Worm (Caenorhabditis elegans): ENCODE measurements around the gene C13A2.5.

C13A2.5 gene

ce11 chrV:7255095-7255494 is 20.5 kb upstream of the C13A2.5 start, which contains the start of gene C05C8.8:
Gene C05C8.8 (minus strand): TSS chrV:7255195.
- no peak for TF ChIP-seq med-1 (GFP tag; optimal IDR thresholded peaks at IDR 0.05; ENCODE audit: insufficient read depth)
- no peak for TF ChIP-seq T22C8.4 (GFP tag; IDR thresholded peaks at IDR 0.05)
- no peak for TF ChIP-seq flt-1 (GFP tag; IDR thresholded peaks at IDR 0.05)
- TF ChIP-seq ref-1 (GFP tag; conservative IDR thresholded peaks at IDR 0.05), result no peak
- TF ChIP-seq ztf-23 (GFP tag; IDR thresholded peaks at IDR 0.05), result no peak
- no peak for TF ChIP-seq cog-1 (tag; optimal IDR thresholded peaks at IDR 0.05)
- no peak for TF ChIP-seq tab-1 (GFP tag; IDR thresholded peaks at IDR 0.05)
- TF ChIP-seq ztf-29 (GFP tag; IDR thresholded peaks at IDR 0.05), result no peak
- no peak for TF ChIP-seq klf-2 (GFP tag; conservative IDR thresholded peaks at IDR 0.05)

- TF ChIP-seq tab-1 (GFP tag; IDR thresholded peaks at IDR 0.05) (no peak), flt-1 (GFP tag; IDR thresholded peaks at IDR 0.05) (no peak), ztf-29 (GFP tag; IDR thresholded peaks at IDR 0.05) (no peak), ref-1 (GFP tag; conservative IDR thresholded peaks at IDR 0.05) (no peak), klf-2 (GFP tag; conservative IDR thresholded peaks at IDR 0.05) (no peak), med-1 (GFP tag; optimal IDR thresholded peaks at IDR 0.05; ENCODE audit: insufficient read depth) (no peak), ztf-23 (GFP tag; IDR thresholded peaks at IDR 0.05) (no peak), cog-1 (tag; optimal IDR thresholded peaks at IDR 0.05) (no peak), T22C8.4 (GFP tag; IDR thresholded peaks at IDR 0.05) (no peak)
Observed at ce11 chrV:7258965-7259364, 16.6 kb upstream of the C13A2.5 start, which contains the start of gene C13A2.12. Gene C13A2.12 (plus strand): TSS chrV:7259265.

- TF ChIP-seq tab-1 (GFP tag; IDR thresholded peaks at IDR 0.05), result no peak
- no peak for TF ChIP-seq med-1 (GFP tag; optimal IDR thresholded peaks at IDR 0.05; ENCODE audit: insufficient read depth)
Observed at ce11 chrV:7264042-7264441, 11.5 kb upstream of the C13A2.5 start, which contains the start of gene C13A2.9. Gene C13A2.9 (minus strand): TSS chrV:7264142.

ce11 chrV:7266021-7266420 is 9.6 kb upstream of the C13A2.5 start, which contains the start of gene C13A2.7:
Gene C13A2.7 (plus strand): TSS chrV:7266321.
- no peak for TF ChIP-seq med-1 (GFP tag; optimal IDR thresholded peaks at IDR 0.05; ENCODE audit: insufficient read depth)
- no peak for TF ChIP-seq ztf-29 (GFP tag; IDR thresholded peaks at IDR 0.05)
- TF ChIP-seq flt-1 (GFP tag; IDR thresholded peaks at IDR 0.05), result no peak
- no peak for TF ChIP-seq T22C8.4 (GFP tag; IDR thresholded peaks at IDR 0.05)
- TF ChIP-seq ref-1 (GFP tag; conservative IDR thresholded peaks at IDR 0.05), result no peak
- TF ChIP-seq ztf-23 (GFP tag; IDR thresholded peaks at IDR 0.05), result no peak
- TF ChIP-seq cog-1 (tag; optimal IDR thresholded peaks at IDR 0.05), result no peak

- TF ChIP-seq tab-1 (GFP tag; IDR thresholded peaks at IDR 0.05) (no peak), T22C8.4 (GFP tag; IDR thresholded peaks at IDR 0.05) (no peak), ref-1 (GFP tag; conservative IDR thresholded peaks at IDR 0.05) (no peak), ztf-29 (GFP tag; IDR thresholded peaks at IDR 0.05) (no peak), cog-1 (tag; optimal IDR thresholded peaks at IDR 0.05) (no peak), ztf-23 (GFP tag; IDR thresholded peaks at IDR 0.05) (no peak), klf-2 (GFP tag; conservative IDR thresholded peaks at IDR 0.05) (no peak), med-1 (GFP tag; optimal IDR thresholded peaks at IDR 0.05; ENCODE audit: insufficient read depth) (no peak), flt-1 (GFP tag; IDR thresholded peaks at IDR 0.05) (no peak)
Observed at ce11 chrV:7269399-7269798, 6.2 kb upstream of the C13A2.5 start, which contains the start of gene C13A2.6. Gene C13A2.6 (plus strand): TSS chrV:7269699.

ce11 chrV:7274992-7275391 is 599 bp upstream of the C13A2.5 start, which contains the start of gene C13A2.10:
Gene C13A2.10 (minus strand): TSS chrV:7275092.
- TF ChIP-seq ref-1 (GFP tag; conservative IDR thresholded peaks at IDR 0.05), result no peak
- no peak for TF ChIP-seq flt-1 (GFP tag; IDR thresholded peaks at IDR 0.05)
- TF ChIP-seq ztf-23 (GFP tag; IDR thresholded peaks at IDR 0.05), result no peak
- TF ChIP-seq tab-1 (GFP tag; IDR thresholded peaks at IDR 0.05), result no peak
- no peak for TF ChIP-seq ztf-29 (GFP tag; IDR thresholded peaks at IDR 0.05)
- TF ChIP-seq cog-1 (tag; optimal IDR thresholded peaks at IDR 0.05), result no peak
- no peak for TF ChIP-seq klf-2 (GFP tag; conservative IDR thresholded peaks at IDR 0.05)
- no peak for TF ChIP-seq T22C8.4 (GFP tag; IDR thresholded peaks at IDR 0.05)
- TF ChIP-seq med-1 (GFP tag; optimal IDR thresholded peaks at IDR 0.05; ENCODE audit: insufficient read depth), result no peak

- TF ChIP-seq tab-1 (GFP tag; IDR thresholded peaks at IDR 0.05) (no peak), klf-2 (GFP tag; conservative IDR thresholded peaks at IDR 0.05) (no peak), ref-1 (GFP tag; conservative IDR thresholded peaks at IDR 0.05) (no peak), med-1 (GFP tag; optimal IDR thresholded peaks at IDR 0.05; ENCODE audit: insufficient read depth) (no peak), flt-1 (GFP tag; IDR thresholded peaks at IDR 0.05) (no peak), T22C8.4 (GFP tag; IDR thresholded peaks at IDR 0.05) (no peak), ztf-23 (GFP tag; IDR thresholded peaks at IDR 0.05) (no peak), ztf-29 (GFP tag; IDR thresholded peaks at IDR 0.05) (no peak), cog-1 (tag; optimal IDR thresholded peaks at IDR 0.05) (no peak)
Observed at ce11 chrV:7279090-7279489, 3.5 kb downstream of the C13A2.5 start, which contains the start of gene C13A2.4. Gene C13A2.4 (plus strand): TSS chrV:7279390.

- TF ChIP-seq flt-1 (GFP tag; IDR thresholded peaks at IDR 0.05) (no peak), ztf-29 (GFP tag; IDR thresholded peaks at IDR 0.05) (no peak), tab-1 (GFP tag; IDR thresholded peaks at IDR 0.05) (no peak), klf-2 (GFP tag; conservative IDR thresholded peaks at IDR 0.05) (no peak), T22C8.4 (GFP tag; IDR thresholded peaks at IDR 0.05) (no peak), ref-1 (GFP tag; conservative IDR thresholded peaks at IDR 0.05) (no peak), ztf-23 (GFP tag; IDR thresholded peaks at IDR 0.05) (no peak), cog-1 (tag; optimal IDR thresholded peaks at IDR 0.05) (no peak), med-1 (GFP tag; optimal IDR thresholded peaks at IDR 0.05; ENCODE audit: insufficient read depth) (no peak)
Observed at ce11 chrV:7282037-7282436, 6.4 kb downstream of the C13A2.5 start, which contains the start of gene C13A2.3. Gene C13A2.3 (plus strand): TSS chrV:7282337.

- no peak for TF ChIP-seq ztf-29 (GFP tag; IDR thresholded peaks at IDR 0.05)
- TF ChIP-seq med-1 (GFP tag; optimal IDR thresholded peaks at IDR 0.05; ENCODE audit: insufficient read depth), result no peak
- TF ChIP-seq T22C8.4 (GFP tag; IDR thresholded peaks at IDR 0.05), result no peak
- TF ChIP-seq cog-1 (tag; optimal IDR thresholded peaks at IDR 0.05), result no peak
- TF ChIP-seq tab-1 (GFP tag; IDR thresholded peaks at IDR 0.05), result no peak
- TF ChIP-seq ztf-23 (GFP tag; IDR thresholded peaks at IDR 0.05), result no peak
- no peak for TF ChIP-seq ref-1 (GFP tag; conservative IDR thresholded peaks at IDR 0.05)
- TF ChIP-seq flt-1 (GFP tag; IDR thresholded peaks at IDR 0.05), result no peak
- TF ChIP-seq klf-2 (GFP tag; conservative IDR thresholded peaks at IDR 0.05), result no peak
Observed at ce11 chrV:7288699-7289098, 13.1 kb downstream of the C13A2.5 start, which contains the start of gene C13A2.1. Gene C13A2.1 (plus strand): TSS chrV:7288999.
